Worm (Caenorhabditis elegans) whole organism, mixed stage, embryonic: ENCODE results near the gene srh-170.

Experiments used
- M03D4.4 ChIP-seq: sonication (generic microtip); optimal IDR thresholded peaks from 2 replicates; lab custom pipeline; 2017; ENCODE audit warnings: mild to moderate bottlenecking, missing genetic modification characterization, missing compliant biosample characterization
- bed-3 ChIP-seq: fragments of 200-800 bp; sonication (Bioruptor generic); optimal IDR thresholded peaks from 3 replicates; lab custom pipeline; 2018; ENCODE audit warnings: mild to moderate bottlenecking, missing genetic modification characterization, moderate library complexity, missing compliant biosample characterization
- blmp-1 ChIP-seq: fragments of 150-350 bp; optimal IDR thresholded peaks from 2 replicates; lab custom pipeline; 2014; ENCODE audit warnings: missing biosample characterization, missing genetic modification characterization
- ceh-43 ChIP-seq: fragments of 200-800 bp; sonication (Bioruptor generic); optimal IDR thresholded peaks from 2 replicates; lab custom pipeline; 2018; ENCODE audit warnings: mild to moderate bottlenecking, missing genetic modification characterization, moderate library complexity, missing compliant biosample characterization
- ceh-83 ChIP-seq: fragments of 200-800 bp; sonication (Bioruptor generic); optimal IDR thresholded peaks from 2 replicates; lab custom pipeline; 2018; ENCODE audit warnings: mild to moderate bottlenecking, missing genetic modification characterization, missing compliant biosample characterization
- ces-1 ChIP-seq: fragments of 150-350 bp; optimal IDR thresholded peaks from 2 replicates; lab custom pipeline; 2014; ENCODE audit warnings: missing biosample characterization, missing genetic modification reagents, missing genetic modification characterization
- drap-1 ChIP-seq: fragments of 200-800 bp; sonication (Bioruptor generic); optimal IDR thresholded peaks from 3 replicates; lab custom pipeline; 2018; ENCODE audit warnings: mild to moderate bottlenecking, missing genetic modification characterization, missing compliant biosample characterization
- elt-1 ChIP-seq: sonication (generic microtip); optimal IDR thresholded peaks from 2 replicates; lab custom pipeline; 2017; ENCODE audit warnings: missing genetic modification characterization, mild to moderate bottlenecking, missing compliant biosample characterization, antibody characterized with exemption, moderate library complexity, borderline replicate concordance; ENCODE audit not compliant: insufficient read depth
- elt-3 ChIP-seq: fragments of 150-350 bp; optimal IDR thresholded peaks from 2 replicates; lab custom pipeline; 2014; ENCODE audit warnings: missing biosample characterization, missing genetic modification characterization
- ham-2 ChIP-seq: fragments of 200-800 bp; sonication (Bioruptor generic); optimal IDR thresholded peaks from 2 replicates; lab custom pipeline; 2018; ENCODE audit warnings: mild to moderate bottlenecking, missing genetic modification characterization, missing compliant biosample characterization
- lin-13 ChIP-seq: fragments of 150-350 bp; optimal IDR thresholded peaks from 2 replicates; lab custom pipeline; 2014; ENCODE audit warnings: missing biosample characterization, missing genetic modification characterization
- lin-32 ChIP-seq: fragments of 200-800 bp; sonication (Bioruptor generic); optimal IDR thresholded peaks from 2 replicates; lab custom pipeline; 2018; ENCODE audit warnings: mild to moderate bottlenecking, missing genetic modification characterization, missing compliant biosample characterization
- lsy-2 ChIP-seq: fragments of 150-350 bp; optimal IDR thresholded peaks from 2 replicates; lab custom pipeline; 2014; ENCODE audit warnings: missing biosample characterization, missing genetic modification characterization
- mab-5 ChIP-seq: fragments of 150-350 bp; optimal IDR thresholded peaks from 2 replicates; lab custom pipeline; 2014; ENCODE audit warnings: missing biosample characterization, missing genetic modification characterization
- mep-1 ChIP-seq: fragments of 150-350 bp; optimal IDR thresholded peaks from 2 replicates; lab custom pipeline; 2017; ENCODE audit warnings: missing biosample characterization, missing genetic modification reagents, missing genetic modification characterization, inconsistent platforms
- mls-2 ChIP-seq: sonication (generic microtip); optimal IDR thresholded peaks from 2 replicates; lab custom pipeline; 2016; ENCODE audit warnings: mild to moderate bottlenecking, missing genetic modification characterization, moderate library complexity, missing compliant biosample characterization
- nhr-12 ChIP-seq: fragments of 150-350 bp; optimal IDR thresholded peaks from 2 replicates; lab custom pipeline; 2014; ENCODE audit warnings: missing biosample characterization, missing genetic modification characterization
- nhr-2 ChIP-seq: fragments of 150-350 bp; optimal IDR thresholded peaks from 2 replicates; lab custom pipeline; 2014; ENCODE audit warnings: missing biosample characterization, missing genetic modification characterization
- nhr-237 ChIP-seq: fragments of 150-350 bp; optimal IDR thresholded peaks from 2 replicates; lab custom pipeline; 2014; ENCODE audit warnings: missing biosample characterization, missing genetic modification characterization
- nhr-28 ChIP-seq: fragments of 150-350 bp; optimal IDR thresholded peaks from 2 replicates; lab custom pipeline; 2014; ENCODE audit warnings: missing biosample characterization, missing genetic modification characterization
- nhr-76 ChIP-seq: sonication (generic microtip); optimal IDR thresholded peaks from 2 replicates; lab custom pipeline; 2017; ENCODE audit warnings: missing biosample characterization, missing genetic modification characterization
- pha-4 ChIP-seq: fragments of 150-350 bp; optimal IDR thresholded peaks from 2 replicates; lab custom pipeline; 2018; ENCODE audit warnings: missing biosample characterization, missing genetic modification reagents, missing genetic modification characterization
- sem-2 ChIP-seq: fragments of 200-800 bp; sonication (Bioruptor generic); optimal IDR thresholded peaks from 2 replicates; lab custom pipeline; 2018; ENCODE audit warnings: mild to moderate bottlenecking, missing genetic modification characterization, missing compliant biosample characterization
- snpc-4 ChIP-seq: fragments of 150-350 bp; optimal IDR thresholded peaks from 2 replicates; lab custom pipeline; 2014; ENCODE audit warnings: missing biosample characterization, missing genetic modification characterization
- sptf-1 ChIP-seq: sonication (generic microtip); optimal IDR thresholded peaks from 2 replicates; lab custom pipeline; 2017; ENCODE audit warnings: mild to moderate bottlenecking, missing genetic modification characterization, moderate library complexity, missing compliant biosample characterization
- tbx-8 ChIP-seq: fragments of 200-800 bp; sonication (Bioruptor generic); optimal IDR thresholded peaks from 2 replicates; lab custom pipeline; 2018; ENCODE audit warnings: mild to moderate bottlenecking, missing genetic modification characterization, moderate library complexity, missing compliant biosample characterization
- unc-120 ChIP-seq: sonication (generic microtip); optimal IDR thresholded peaks from 2 replicates; lab custom pipeline; 2017; ENCODE audit warnings: missing genetic modification characterization, missing compliant biosample characterization; ENCODE audit not compliant: poor library complexity, severe bottlenecking
- unc-39 ChIP-seq: fragments of 150-350 bp; optimal IDR thresholded peaks from 2 replicates; lab custom pipeline; 2014; ENCODE audit warnings: missing biosample characterization, missing genetic modification characterization
- unc-62 ChIP-seq: fragments of 150-350 bp; optimal IDR thresholded peaks from 2 replicates; lab custom pipeline; 2014; ENCODE audit warnings: missing biosample characterization, missing genetic modification reagents, missing genetic modification characterization
- ztf-11 ChIP-seq: fragments of 150-350 bp; optimal IDR thresholded peaks from 2 replicates; lab custom pipeline; 2014; ENCODE audit warnings: missing biosample characterization, missing genetic modification characterization

srh-170 gene

ce11 chrV:15425368-15426091 is 36.9 kb upstream of the srh-170 start, which contains the start of gene Y36E3A.2:
Gene Y36E3A.2, plus strand, starts transcription at chrV:15426041.
- TF ChIP-seq lin-13 (tag; lab: Kevin White, UChicago) = no peak
- no peak for TF ChIP-seq sptf-1
- TF ChIP-seq, all 35 proteins: peak for 0

- TF ChIP-seq drap-1 = no peak
- no peak for TF ChIP-seq sem-2
- TF ChIP-seq M03D4.4 (tag; lab: Kevin White, UChicago) = no peak
- no peak for TF ChIP-seq unc-39 (tag; lab: Kevin White, UChicago)
- TF ChIP-seq bed-3 (GFP tag; lab: Kevin White, UChicago) = no peak
- no peak for TF ChIP-seq ztf-11
- no peak for TF ChIP-seq mab-5 (tag; lab: Kevin White, UChicago)
Measured at ce11 chrV:15423601-15424000, 34.9 kb upstream of the srh-170 start, which contains the start of gene fbxa-104. Gene fbxa-104, minus strand, starts transcription at chrV:15423683.

ce11 chrV:15417822-15418221 is 29.2 kb upstream of the srh-170 start, which contains the start of gene T06E6.10:
Gene T06E6.10, plus strand, starts transcription at chrV:15418122.
- TF ChIP-seq mls-2 (tag; lab: Kevin White, UChicago) = no peak
- no peak for TF ChIP-seq pha-4 (tag; lab: Kevin White, UChicago)
- no peak for TF ChIP-seq unc-62 (GFP tag; lab: Kevin White, UChicago)
- no peak for TF ChIP-seq bed-3 (GFP tag; lab: Kevin White, UChicago)
- no peak for TF ChIP-seq ham-2 (GFP tag; lab: Kevin White, UChicago)
- no peak for TF ChIP-seq drap-1
- no peak for TF ChIP-seq tbx-8
- TF ChIP-seq sptf-1 = no peak
- no peak for TF ChIP-seq mab-5 (tag; lab: Kevin White, UChicago)
- no peak for TF ChIP-seq nhr-76
- TF ChIP-seq ceh-43 (GFP tag; lab: Kevin White, UChicago) = no peak
- no peak for TF ChIP-seq lin-13 (tag; lab: Kevin White, UChicago)
- no peak for TF ChIP-seq nhr-28
- TF ChIP-seq nhr-2 (tag; lab: Kevin White, UChicago) = no peak
- no peak for TF ChIP-seq nhr-12
- no peak for TF ChIP-seq ztf-11
- no peak for TF ChIP-seq nhr-237 (tag; lab: Kevin White, UChicago)
- no peak for TF ChIP-seq blmp-1
- TF ChIP-seq ceh-83 (GFP tag; lab: Kevin White, UChicago) = no peak
- no peak for TF ChIP-seq ces-1

ce11 chrV:15415951-15416350 is 27.3 kb upstream of the srh-170 start, which contains the start of gene srh-265:
Gene srh-265, plus strand, starts transcription at chrV:15416251.
- TF ChIP-seq snpc-4 (tag; lab: Kevin White, UChicago) = no peak
- TF ChIP-seq sem-2 = no peak
- TF ChIP-seq nhr-2 (tag; lab: Kevin White, UChicago) = no peak
- no peak for TF ChIP-seq unc-62 (GFP tag; lab: Kevin White, UChicago)
- TF ChIP-seq mls-2 (tag; lab: Kevin White, UChicago) = no peak
- TF ChIP-seq bed-3 (GFP tag; lab: Kevin White, UChicago) = no peak
- TF ChIP-seq sptf-1 = no peak
- TF ChIP-seq ceh-43 (GFP tag; lab: Kevin White, UChicago) = no peak
- TF ChIP-seq nhr-28 = no peak
- no peak for TF ChIP-seq tbx-8
- no peak for TF ChIP-seq mep-1
- no peak for TF ChIP-seq elt-1

DNA sequence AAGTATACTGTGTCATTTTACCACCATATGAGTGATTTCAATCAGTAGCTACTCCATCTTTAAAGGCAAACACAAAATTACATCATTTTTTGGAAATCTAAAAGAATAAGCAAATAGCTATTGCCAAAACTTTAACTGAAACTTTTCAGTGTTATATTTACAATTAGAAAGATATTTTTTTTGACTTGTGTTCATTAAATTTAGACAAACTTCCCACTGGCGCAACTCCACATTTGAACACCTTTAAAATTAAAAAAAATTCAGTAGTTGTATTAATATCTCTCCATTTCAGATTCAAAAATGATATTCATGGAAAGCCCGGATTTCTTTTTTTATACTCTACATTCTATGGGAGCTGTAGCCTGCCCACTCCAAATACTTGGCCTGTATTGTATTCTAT is 25.2 kb upstream of the srh-170 start, which contains the start of gene srh-264:
Gene srh-264, plus strand, starts transcription at position 301 of the 400 bp plus-strand sequence.
- no peak for TF ChIP-seq lsy-2 (tag; lab: Kevin White, UChicago)
- no peak for TF ChIP-seq ztf-11
- TF ChIP-seq snpc-4 (tag; lab: Kevin White, UChicago) = no peak
- no peak for TF ChIP-seq nhr-237 (tag; lab: Kevin White, UChicago)
- TF ChIP-seq nhr-2 (tag; lab: Kevin White, UChicago) = no peak
- TF ChIP-seq nhr-76 = no peak
- TF ChIP-seq unc-39 (tag; lab: Kevin White, UChicago) = no peak
- no peak for TF ChIP-seq ham-2 (GFP tag; lab: Kevin White, UChicago)
- TF ChIP-seq sptf-1 = no peak
- TF ChIP-seq nhr-28 = no peak
- TF ChIP-seq elt-1 = no peak
- no peak for TF ChIP-seq lin-13 (tag; lab: Kevin White, UChicago)
- TF ChIP-seq elt-3 = no peak
- TF ChIP-seq lin-32 = no peak
- no peak for TF ChIP-seq unc-62 (GFP tag; lab: Kevin White, UChicago)
- no peak for TF ChIP-seq unc-120 (tag; lab: Kevin White, UChicago)
- no peak for TF ChIP-seq ceh-43 (GFP tag; lab: Kevin White, UChicago)
- TF ChIP-seq pha-4 (tag; lab: Kevin White, UChicago) = no peak
